Fruit fly (Drosophila melanogaster) whole organism, adult: ENCODE results near the gene bor.

Experiments
- CG11617 ChIP-seq: fragments of 200-800 bp; sonication (Bioruptor generic); optimal IDR thresholded peaks from 2 replicates; lab custom pipeline; 2017; ENCODE audit warnings: mild to moderate bottlenecking, missing biosample characterization, missing genetic modification reagents, missing genetic modification characterization
- CG12768 ChIP-seq: fragments of 200-800 bp; sonication (Bioruptor generic); optimal IDR thresholded peaks from 2 replicates; lab custom pipeline; 2017; ENCODE audit warnings: missing biosample characterization, missing genetic modification characterization, mild to moderate bottlenecking, moderate library complexity, missing genetic modification reagents
- CG33017 ChIP-seq: fragments of 200-800 bp; sonication (Bioruptor generic); optimal IDR thresholded peaks from 2 replicates; lab custom pipeline; 2018; ENCODE audit warnings: missing biosample characterization, mild to moderate bottlenecking, missing genetic modification characterization, moderate library complexity
- CG5204 ChIP-seq: fragments of 200-800 bp; sonication (Bioruptor generic); optimal IDR thresholded peaks from 2 replicates; lab custom pipeline; 2016; ENCODE audit warnings: missing biosample characterization, missing genetic modification characterization
- tj ChIP-seq: fragments of 200-800 bp; sonication (Bioruptor generic); optimal IDR thresholded peaks from 3 replicates; lab custom pipeline; 2017; ENCODE audit warnings: missing biosample characterization, mild to moderate bottlenecking, missing genetic modification characterization, moderate library complexity

DNA sequence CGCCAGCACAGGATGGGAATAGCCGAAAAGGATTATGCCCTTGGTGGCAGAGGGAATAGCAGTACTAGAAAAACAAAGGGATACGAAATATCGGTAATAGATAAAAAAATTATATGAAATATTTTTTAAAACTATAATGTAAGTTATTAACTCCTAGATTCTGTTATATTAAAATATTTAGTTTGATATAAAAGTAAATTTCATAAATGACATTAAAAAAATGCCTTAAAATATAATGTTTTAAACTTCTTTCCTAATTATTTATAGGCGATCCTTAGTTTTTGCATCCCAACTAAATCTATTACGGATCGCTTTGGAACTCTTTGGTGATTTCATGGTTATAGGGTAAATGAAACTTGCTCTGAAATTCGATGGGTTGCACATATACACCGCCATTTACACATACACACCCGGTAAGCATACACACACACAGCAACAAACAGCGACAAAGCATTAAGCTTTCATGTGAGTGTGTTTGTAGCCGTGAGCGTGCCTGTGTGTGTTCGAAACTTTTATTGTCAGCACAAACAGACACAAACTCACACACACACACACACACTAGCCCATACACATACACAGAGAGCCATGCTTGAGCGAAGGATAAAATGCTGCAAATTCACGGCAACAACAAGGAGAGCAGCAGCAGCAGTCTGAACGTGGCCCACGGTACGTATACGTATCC lies 50.0 kb downstream of the bor start:
- TF ChIP-seq CG12768 (GFP tag; lab: Kevin White, UChicago) (no peak), CG5204 (GFP tag; lab: Kevin White, UChicago) (no peak), CG11617 (GFP tag; lab: Kevin White, UChicago) (no peak), CG33017 (tag; lab: Kevin White, UChicago) (no peak), tj (GFP tag; lab: Kevin White, UChicago) (no peak)
